Worm (Caenorhabditis elegans) whole organism, L1 larva: ENCODE results near the gene pmp-5.
A peak's percentile ranks its signal among the peaks of the same experiment; 100 is the strongest.

Experiments used
- F16B12.6 ChIP-seq: fragments of 150-350 bp; optimal IDR thresholded peaks from 2 replicates; lab custom pipeline; 2014; ENCODE audit warnings: missing biosample characterization, missing genetic modification characterization
- aha-1 ChIP-seq: fragments of 150-350 bp; optimal IDR thresholded peaks from 2 replicates; lab custom pipeline; 2014; ENCODE audit warnings: missing biosample characterization, missing genetic modification characterization
- alr-1 ChIP-seq: fragments of 200-800 bp; sonication (Bioruptor generic); optimal IDR thresholded peaks from 2 replicates; lab custom pipeline; 2018; ENCODE audit warnings: borderline replicate concordance, mild to moderate bottlenecking, missing genetic modification characterization, missing compliant biosample characterization
- aly-2 ChIP-seq: fragments of 150-350 bp; optimal IDR thresholded peaks from 2 replicates; lab custom pipeline; 2014; ENCODE audit warnings: missing biosample characterization, missing genetic modification characterization
- ceh-8 ChIP-seq: fragments of 200-800 bp; sonication (Bioruptor generic); optimal IDR thresholded peaks from 2 replicates; lab custom pipeline; 2018; ENCODE audit warnings: mild to moderate bottlenecking, missing genetic modification characterization, moderate library complexity, missing compliant biosample characterization
- dsc-1 ChIP-seq: sonication (generic microtip); optimal IDR thresholded peaks from 2 replicates; lab custom pipeline; 2016; ENCODE audit warnings: mild to moderate bottlenecking, missing genetic modification characterization, missing compliant biosample characterization
- efl-1 ChIP-seq, 4 experiments: fragments of 150-350 bp; optimal IDR thresholded peaks in 3 of 4; peaks in 1 of 4; 1 replicate in 1 of 4; 2 replicates in 3 of 4; lab custom pipeline; 2014; ENCODE audit warnings: missing biosample characterization in 2 of 4, missing genetic modification characterization in 2 of 4, missing genetic modification reagents in 2 of 4
- egl-27 ChIP-seq, 2 experiments: fragments of 150-350 bp in 1 of 2; sonication (generic microtip); optimal IDR thresholded peaks; 3 replicates each; lab custom pipeline; 2017 to 2018; ENCODE audit warnings: missing biosample characterization in 2 of 2, missing genetic modification characterization in 2 of 2, missing genetic modification reagents in 2 of 2
- elt-2 ChIP-seq: sonication (generic microtip); optimal IDR thresholded peaks from 2 replicates; lab custom pipeline; 2016; ENCODE audit warnings: missing genetic modification characterization, mild to moderate bottlenecking, inconsistent platforms, missing compliant biosample characterization, missing genetic modification reagents
- fkh-10 ChIP-seq: sonication (generic microtip); optimal IDR thresholded peaks from 2 replicates; lab custom pipeline; 2017; ENCODE audit warnings: missing biosample characterization, missing genetic modification reagents, missing genetic modification characterization
- fkh-4 ChIP-seq: sonication (generic microtip); optimal IDR thresholded peaks from 2 replicates; lab custom pipeline; 2016; ENCODE audit warnings: missing compliant biosample characterization, missing genetic modification characterization, borderline replicate concordance
- fkh-8 ChIP-seq: sonication (generic microtip); optimal IDR thresholded peaks from 2 replicates; lab custom pipeline; 2016; ENCODE audit warnings: mild to moderate bottlenecking, missing genetic modification characterization, missing compliant biosample characterization
- fos-1 ChIP-seq: fragments of 150-350 bp; optimal IDR thresholded peaks from 2 replicates; lab custom pipeline; 2014; ENCODE audit warnings: missing biosample characterization, missing genetic modification characterization
- grh-1 ChIP-seq: fragments of 200-800 bp; sonication (Bioruptor generic); IDR thresholded peaks from 2 replicates; pipeline ENCODE4 v1.3.6; 2022; ENCODE audit warnings: missing genetic modification reagents, missing genetic modification characterization, missing compliant biosample characterization
- hlh-17 ChIP-seq: fragments of 200-800 bp; sonication (Bioruptor generic); optimal IDR thresholded peaks from 2 replicates; lab custom pipeline; 2018; ENCODE audit warnings: missing genetic modification characterization, mild to moderate bottlenecking, missing compliant biosample characterization, moderate library complexity, borderline replicate concordance
- hlh-4 ChIP-seq: sonication (generic microtip); optimal IDR thresholded peaks from 2 replicates; lab custom pipeline; 2016; ENCODE audit warnings: mild to moderate bottlenecking, missing genetic modification characterization, missing compliant biosample characterization
- irx-1 ChIP-seq: sonication (generic microtip); optimal IDR thresholded peaks from 2 replicates; lab custom pipeline; 2016; ENCODE audit warnings: missing genetic modification characterization, missing compliant biosample characterization
- isw-1 ChIP-seq: fragments of 200-800 bp; sonication (Bioruptor generic); IDR thresholded peaks from 2 replicates; pipeline ENCODE4 v1.3.6; 2022; ENCODE audit warnings: missing genetic modification characterization, missing compliant biosample characterization
- lin-14 ChIP-seq: fragments of 200-800 bp; sonication (Bioruptor generic); optimal IDR thresholded peaks from 2 replicates; lab custom pipeline; 2018; ENCODE audit warnings: mild to moderate bottlenecking, missing genetic modification characterization, moderate library complexity, missing compliant biosample characterization
- lin-15B ChIP-seq: fragments of 150-350 bp; sonication (generic microtip); optimal IDR thresholded peaks from 3 replicates; lab custom pipeline; 2014; ENCODE audit warnings: missing biosample characterization, missing genetic modification characterization
- lin-35 ChIP-seq, 2 experiments: fragments of 150-350 bp; optimal IDR thresholded peaks; 2 replicates each; lab custom pipeline; 2014; ENCODE audit warnings: missing biosample characterization in 2 of 2, missing genetic modification characterization in 2 of 2, missing genetic modification reagents in 2 of 2
- lin-39 ChIP-seq: fragments of 150-350 bp; optimal IDR thresholded peaks from 2 replicates; lab custom pipeline; 2014; ENCODE audit warnings: missing biosample characterization, missing genetic modification reagents, missing genetic modification characterization
- lir-3 ChIP-seq: sonication (generic microtip); optimal IDR thresholded peaks from 2 replicates; lab custom pipeline; 2016; ENCODE audit warnings: mild to moderate bottlenecking, missing genetic modification characterization, moderate library complexity, missing compliant biosample characterization; ENCODE audit not compliant: poor library complexity
- lsy-2 ChIP-seq, 2 experiments: fragments of 150-350 bp; optimal IDR thresholded peaks; 2 replicates each; lab custom pipeline; 2014; ENCODE audit warnings: missing biosample characterization in 2 of 2, missing genetic modification characterization in 2 of 2
- mab-9 ChIP-seq: fragments of 200-800 bp; sonication (Bioruptor generic); IDR thresholded peaks from 2 replicates; pipeline ENCODE4 v1.3.6; 2022; ENCODE audit warnings: missing genetic modification reagents, missing genetic modification characterization, missing compliant biosample characterization
- mef-2 ChIP-seq: fragments of 150-350 bp; optimal IDR thresholded peaks from 2 replicates; lab custom pipeline; 2014; ENCODE audit warnings: missing biosample characterization, missing genetic modification characterization
- nhr-11 ChIP-seq: fragments of 150-350 bp; optimal IDR thresholded peaks from 2 replicates; lab custom pipeline; 2014; ENCODE audit warnings: missing biosample characterization, missing genetic modification characterization
- nhr-19 ChIP-seq: fragments of 200-800 bp; sonication (Bioruptor generic); conservative IDR thresholded peaks from 2 replicates; pipeline ENCODE4 v1.3.6; 2022; ENCODE audit warnings: missing genetic modification characterization, missing compliant biosample characterization
- nhr-20 ChIP-seq: sonication (generic microtip); optimal IDR thresholded peaks from 2 replicates; lab custom pipeline; 2016; ENCODE audit warnings: mild to moderate bottlenecking, missing genetic modification characterization, missing compliant biosample characterization
- nhr-28 ChIP-seq: fragments of 150-350 bp; optimal IDR thresholded peaks from 2 replicates; lab custom pipeline; 2014; ENCODE audit warnings: missing biosample characterization, missing genetic modification characterization
- nhr-47 ChIP-seq: sonication (generic microtip); optimal IDR thresholded peaks from 2 replicates; lab custom pipeline; 2016; ENCODE audit warnings: mild to moderate bottlenecking, missing genetic modification characterization, moderate library complexity, missing compliant biosample characterization
- nhr-71 ChIP-seq: sonication (generic microtip); optimal IDR thresholded peaks from 2 replicates; lab custom pipeline; 2016; ENCODE audit warnings: mild to moderate bottlenecking, missing genetic modification characterization, moderate library complexity, missing compliant biosample characterization
- nhr-76 ChIP-seq: sonication (generic microtip); optimal IDR thresholded peaks from 2 replicates; lab custom pipeline; 2017; ENCODE audit warnings: missing biosample characterization, missing genetic modification characterization
- nhr-77 ChIP-seq: fragments of 150-350 bp; optimal IDR thresholded peaks from 2 replicates; lab custom pipeline; 2014; ENCODE audit warnings: missing biosample characterization, missing genetic modification characterization
- nhr-84 ChIP-seq: sonication (generic microtip); optimal IDR thresholded peaks from 2 replicates; lab custom pipeline; 2017; ENCODE audit warnings: missing biosample characterization, missing genetic modification characterization
- nhr-90 ChIP-seq: sonication (generic microtip); optimal IDR thresholded peaks from 2 replicates; lab custom pipeline; 2016; ENCODE audit warnings: mild to moderate bottlenecking, missing genetic modification characterization, missing compliant biosample characterization; ENCODE audit not compliant: poor library complexity
- pax-3 ChIP-seq: fragments of 200-800 bp; sonication (Bioruptor generic); optimal IDR thresholded peaks from 2 replicates; lab custom pipeline; 2018; ENCODE audit warnings: mild to moderate bottlenecking, missing genetic modification characterization, moderate library complexity, missing compliant biosample characterization
- skn-1 ChIP-seq: fragments of 150-350 bp; optimal IDR thresholded peaks from 2 replicates; lab custom pipeline; 2014; ENCODE audit warnings: missing biosample characterization, missing genetic modification characterization
- sox-4 ChIP-seq: sonication (generic microtip); optimal IDR thresholded peaks from 2 replicates; lab custom pipeline; 2016; ENCODE audit warnings: missing genetic modification characterization, missing compliant biosample characterization
- sptf-1 ChIP-seq: fragments of 150-350 bp; optimal IDR thresholded peaks from 2 replicates; lab custom pipeline; 2014; ENCODE audit warnings: missing biosample characterization, missing genetic modification characterization
- swsn-7 ChIP-seq: sonication (generic microtip); optimal IDR thresholded peaks from 2 replicates; lab custom pipeline; 2016; ENCODE audit warnings: missing genetic modification characterization, missing compliant biosample characterization
- tbx-2 ChIP-seq: sonication (generic microtip); optimal IDR thresholded peaks from 2 replicates; lab custom pipeline; 2016; ENCODE audit warnings: missing genetic modification characterization, missing compliant biosample characterization
- unc-130 ChIP-seq: fragments of 150-350 bp; optimal IDR thresholded peaks from 2 replicates; lab custom pipeline; 2017; ENCODE audit warnings: missing biosample characterization, missing genetic modification characterization, inconsistent platforms
- unc-30 ChIP-seq: sonication (generic microtip); optimal IDR thresholded peaks from 2 replicates; lab custom pipeline; 2017; ENCODE audit warnings: missing biosample characterization, missing genetic modification characterization
- unc-86 ChIP-seq: sonication (generic microtip); optimal IDR thresholded peaks from 2 replicates; lab custom pipeline; 2016; ENCODE audit warnings: missing genetic modification characterization, missing compliant biosample characterization
- vab-15 ChIP-seq: sonication (generic microtip); optimal IDR thresholded peaks from 2 replicates; lab custom pipeline; 2017; ENCODE audit warnings: missing genotype, mild to moderate bottlenecking, missing genetic modification characterization, missing compliant biosample characterization
- xbp-1 ChIP-seq: sonication (generic microtip); optimal IDR thresholded peaks from 2 replicates; lab custom pipeline; 2016; ENCODE audit warnings: missing genetic modification characterization, missing compliant biosample characterization
- zip-4 ChIP-seq: fragments of 200-800 bp; sonication (Bioruptor generic); optimal IDR thresholded peaks from 2 replicates; lab custom pipeline; 2018; ENCODE audit warnings: mild to moderate bottlenecking, missing genetic modification characterization, moderate library complexity, missing compliant biosample characterization

The pmp-5 gene

ce11 chrV:6666557-6666956 is 944 bp upstream of the pmp-5 start:
- peak; percentile 51 for TF ChIP-seq elt-2 (tag; lab: Kevin White, UChicago)
- TF ChIP-seq efl-1 (optimal IDR thresholded peaks at IDR 0.05; lab: Kevin White, UChicago): no peak
- peak in 1 of 2 experiments; percentile 70 for TF ChIP-seq efl-1 (GFP tag; optimal IDR thresholded peaks at IDR 0.05 in 1 of 2; lab: Kevin White, UChicago)
- no peak for TF ChIP-seq fos-1 (tag; lab: Kevin White, UChicago)

ce11 chrV:6662505-6662904 is 3.1 kb downstream of the pmp-5 start:
- TF ChIP-seq dsc-1 (tag; lab: Kevin White, UChicago) (peak; percentile 2), zip-4 (GFP tag; lab: Kevin White, UChicago) (no peak), lin-14 (GFP tag; lab: Kevin White, UChicago) (peak; percentile 9)

- TF ChIP-seq fkh-4 (tag; lab: Kevin White, UChicago) (no peak), nhr-28 (tag; lab: Kevin White, UChicago) (no peak), unc-86 (tag; lab: Kevin White, UChicago) (peak; percentile 58), unc-30 (tag; lab: Kevin White, UChicago) (no peak), elt-2 (tag; lab: Kevin White, UChicago) (no peak), mab-9 (GFP tag; lab: Robert Waterston, UW) (no peak), lir-3 (tag; lab: Kevin White, UChicago) (no peak), lin-14 (GFP tag; lab: Kevin White, UChicago) (peak; percentile 74), hlh-4 (tag; lab: Kevin White, UChicago) (no peak), ceh-8 (GFP tag; lab: Kevin White, UChicago) (no peak), lsy-2 (tag; optimal IDR thresholded peaks at IDR 0.05; lab: Kevin White, UChicago) (peak; percentile 13 to 24), aha-1 (tag; lab: Kevin White, UChicago) (no peak), lin-35 (GFP tag; optimal IDR thresholded peaks at IDR 0.05; lab: Kevin White, UChicago) (no peak), fkh-10 (GFP tag; lab: Kevin White, UChicago) (peak; percentile 14), aly-2 (tag; lab: Kevin White, UChicago) (no peak), sptf-1 (tag; lab: Kevin White, UChicago) (no peak), irx-1 (tag; lab: Kevin White, UChicago) (no peak), nhr-47 (tag; lab: Kevin White, UChicago) (peak; percentile 56), hlh-17 (GFP tag; lab: Kevin White, UChicago) (no peak), lin-15B (tag; lab: Kevin White, UChicago) (no peak), nhr-77 (no peak), F16B12.6 (tag; lab: Kevin White, UChicago) (no peak), egl-27 (tag; optimal IDR thresholded peaks at IDR 0.05; lab: Kevin White, UChicago) (no peak), pax-3 (tag; lab: Kevin White, UChicago) (peak; percentile 30), xbp-1 (tag; lab: Kevin White, UChicago) (peak; percentile 8), vab-15 (tag; lab: Kevin White, UChicago) (no peak), nhr-90 (tag; lab: Kevin White, UChicago) (no peak), lin-39 (tag; lab: Kevin White, UChicago) (no peak), nhr-19 (GFP tag; lab: Robert Waterston, UW) (no peak), nhr-84 (tag; lab: Kevin White, UChicago) (no peak), efl-1 (optimal IDR thresholded peaks at IDR 0.05; lab: Kevin White, UChicago) (no peak), efl-1 (GFP tag; optimal IDR thresholded peaks at IDR 0.05 in 1 of 2; lab: Kevin White, UChicago) (no peak), alr-1 (tag; lab: Kevin White, UChicago) (no peak), nhr-20 (tag; lab: Kevin White, UChicago) (no peak), nhr-76 (tag; lab: Kevin White, UChicago) (no peak), nhr-71 (tag; lab: Kevin White, UChicago) (peak; percentile 71), nhr-11 (no peak), fkh-8 (tag; lab: Kevin White, UChicago) (peak; percentile 28), sox-4 (tag; lab: Kevin White, UChicago) (peak; percentile 41), unc-130 (no peak), isw-1 (GFP tag; lab: Robert Waterston, UW) (no peak), grh-1 (GFP tag; lab: Robert Waterston, UW) (no peak), tbx-2 (tag; lab: Kevin White, UChicago) (no peak), swsn-7 (tag; lab: Kevin White, UChicago) (peak; percentile 8), skn-1 (no peak), mef-2 (tag; lab: Kevin White, UChicago) (no peak)
These were observed 4.0 kb downstream of the pmp-5 start for ce11 chrV:6661658-6662057.
